Worm (Caenorhabditis elegans): ENCODE measurements around the gene Y58A7A.5.

- TF ChIP-seq pha-4 (tag; optimal IDR thresholded peaks at IDR 0.05) (no peak), M03D4.4 (tag; optimal IDR thresholded peaks at IDR 0.05) (no peak), elt-3 (tag; optimal IDR thresholded peaks at IDR 0.05) (no peak), mep-1 (tag; optimal IDR thresholded peaks at IDR 0.05) (no peak)
These were observed 45.8 kb downstream of the Y58A7A.5 start, which contains the start of gene K11D12.8 for ce11 chrV:5040925-5041324.

Data from whole organism, mixed stage, embryonic.